Fruit fly (Drosophila melanogaster): ENCODE data around the gene CG34132.
A peak's percentile ranks its signal among the peaks of the same experiment; 100 is the strongest.

The CG34132 gene

dm6 chr2L:7838024-7838423, 47.3 kb upstream of the CG34132 start (continued):
- TF ChIP-seq CG7839 (tag; optimal IDR thresholded peaks at IDR 0.05) = peak; percentile 44
- TF ChIP-seq CG2678 (tag; optimal IDR thresholded peaks at IDR 0.05) = peak; percentile 50
- peak; percentile 9 for TF ChIP-seq CG17385 (GFP tag; optimal IDR thresholded peaks at IDR 0.05)
- peak; percentile 22 for TF ChIP-seq CG13424 (tag; optimal IDR thresholded peaks at IDR 0.05)
- peak; percentile 19 for TF ChIP-seq Med (GFP tag)
- peak; percentile 27 for TF ChIP-seq CoRest (tag; optimal IDR thresholded peaks at IDR 0.05)
- no peak for TF ChIP-seq gsb (GFP tag; IDR thresholded peaks at IDR 0.05)
- peak in 1 of 2 experiments; percentile 15 for TF ChIP-seq Hr51 (GFP tag; optimal IDR thresholded peaks at IDR 0.05)
- peak; percentile 13 for TF ChIP-seq CG9727 (GFP tag; optimal IDR thresholded peaks at IDR 0.05)
- peak; percentile 32 for TF ChIP-seq Oli (tag; optimal IDR thresholded peaks at IDR 0.05)
- peak; percentile 41; the same call in 1 of the 3 replicates for TF ChIP-seq row (GFP tag; IDR thresholded peaks at IDR 0.05)
- no peak for TF ChIP-seq MBD-R2 (GFP tag; IDR thresholded peaks at IDR 0.05)
- peak; percentile 39 for TF ChIP-seq grau (tag; optimal IDR thresholded peaks at IDR 0.05)
- no peak for TF ChIP-seq unc-4 (GFP tag; IDR thresholded peaks at IDR 0.05; ENCODE audit: partially characterized antibody)
- peak; percentile 53 for TF ChIP-seq CG2120 (GFP tag; optimal IDR thresholded peaks at IDR 0.05)
- TF ChIP-seq cwo (GFP tag; optimal IDR thresholded peaks at IDR 0.05) = peak; percentile 30
- TF ChIP-seq CG7556 (GFP tag; optimal IDR thresholded peaks at IDR 0.05) = peak; percentile 57
- no peak for TF ChIP-seq yki (optimal IDR thresholded peaks at IDR 0.05)
- peak; percentile 15 for TF ChIP-seq CG12659 (GFP tag; optimal IDR thresholded peaks at IDR 0.05)
- no peak for TF ChIP-seq crol (GFP tag; IDR thresholded peaks at IDR 0.05)
- TF ChIP-seq CG3281 (GFP tag; optimal IDR thresholded peaks at IDR 0.05) = peak; percentile 8
- TF ChIP-seq pho (GFP tag; optimal IDR thresholded peaks at IDR 0.05) = no peak
- TF ChIP-seq cad (GFP tag; optimal IDR thresholded peaks at IDR 0.05) = no peak
- TF ChIP-seq CG6272 (GFP tag; IDR thresholded peaks at IDR 0.05) = no peak
- TF ChIP-seq Meics (GFP tag; optimal IDR thresholded peaks at IDR 0.05) = peak; percentile 33
- no peak for TF ChIP-seq ftz-f1 (GFP tag; optimal IDR thresholded peaks at IDR 0.05)
- peak; percentile 14 for TF ChIP-seq lilli (GFP tag; optimal IDR thresholded peaks at IDR 0.05)
- TF ChIP-seq Trl (optimal IDR thresholded peaks at IDR 0.05) = no peak
- no peak for TF ChIP-seq Trl (GFP tag; optimal IDR thresholded peaks at IDR 0.05)
- TF ChIP-seq lmd (GFP tag; IDR thresholded peaks at IDR 0.05) = peak; percentile 34; the same call in 1 of the 2 replicates

- no peak for TF ChIP-seq salm (tag; optimal IDR thresholded peaks at IDR 0.05)
- no peak for TF ChIP-seq phol (tag; optimal IDR thresholded peaks at IDR 0.05)
- TF ChIP-seq ash1 (GFP tag; optimal IDR thresholded peaks at IDR 0.05) = no peak
- no peak for TF ChIP-seq CG10147 (GFP tag; optimal IDR thresholded peaks at IDR 0.05)
- no peak for TF ChIP-seq Med (GFP tag)
- TF ChIP-seq her (GFP tag; optimal IDR thresholded peaks at IDR 0.05) = no peak
- no peak for TF ChIP-seq Ada2b (GFP tag; IDR thresholded peaks at IDR 0.05)
- no peak for TF ChIP-seq CG18476 (GFP tag; optimal IDR thresholded peaks at IDR 0.05)
- TF ChIP-seq Adf1 (GFP tag; IDR thresholded peaks at IDR 0.05) = no peak
- no peak for TF ChIP-seq CG14667 (GFP tag; IDR thresholded peaks at IDR 0.05)
- no peak for TF ChIP-seq CG11560 (tag; IDR thresholded peaks at IDR 0.05)
- no peak for TF ChIP-seq CG8944 (GFP tag; optimal IDR thresholded peaks at IDR 0.05)
- no peak for TF ChIP-seq fu2 (GFP tag; optimal IDR thresholded peaks at IDR 0.05)
- TF ChIP-seq slbo (GFP tag; IDR thresholded peaks at IDR 0.05) = no peak
- no peak for TF ChIP-seq cad (GFP tag; optimal IDR thresholded peaks at IDR 0.05)
- TF ChIP-seq NFAT (GFP tag; IDR thresholded peaks at IDR 0.05) = no peak
- no peak for TF ChIP-seq onecut (GFP tag; IDR thresholded peaks at IDR 0.05)
- no peak for TF ChIP-seq Opbp (GFP tag; IDR thresholded peaks at IDR 0.05; ENCODE audit: partially characterized antibody)
- TF ChIP-seq sc (optimal IDR thresholded peaks at IDR 0.05) = no peak
- no peak for TF ChIP-seq sc (GFP tag; optimal IDR thresholded peaks at IDR 0.05)
- TF ChIP-seq Drgx (GFP tag; IDR thresholded peaks at IDR 0.05) = no peak
These were observed 45.2 kb upstream of the CG34132 start, which contains the start of gene CG14537 for dm6 chr2L:7840152-7840551. CG14537 (plus strand) TSS chr2L:7840452.

All from whole organism, embryonic.